Worm (Caenorhabditis elegans) whole organism, late embryonic: ENCODE measurements around the gene T27F7.12.

ENCODE experiments used
- ceh-2 ChIP-seq: sonication (generic microtip); optimal IDR thresholded peaks from 2 replicates; lab custom pipeline; 2016; ENCODE audit warnings: missing genotype, missing genetic modification characterization, missing compliant biosample characterization
- fkh-10 ChIP-seq: fragments of 150-350 bp; optimal IDR thresholded peaks from 2 replicates; lab custom pipeline; 2014; ENCODE audit warnings: missing biosample characterization, missing genetic modification reagents, missing genetic modification characterization
- unc-86 ChIP-seq: sonication (generic microtip); optimal IDR thresholded peaks from 2 replicates; lab custom pipeline; 2016; ENCODE audit warnings: missing genetic modification characterization, missing compliant biosample characterization

DNA sequence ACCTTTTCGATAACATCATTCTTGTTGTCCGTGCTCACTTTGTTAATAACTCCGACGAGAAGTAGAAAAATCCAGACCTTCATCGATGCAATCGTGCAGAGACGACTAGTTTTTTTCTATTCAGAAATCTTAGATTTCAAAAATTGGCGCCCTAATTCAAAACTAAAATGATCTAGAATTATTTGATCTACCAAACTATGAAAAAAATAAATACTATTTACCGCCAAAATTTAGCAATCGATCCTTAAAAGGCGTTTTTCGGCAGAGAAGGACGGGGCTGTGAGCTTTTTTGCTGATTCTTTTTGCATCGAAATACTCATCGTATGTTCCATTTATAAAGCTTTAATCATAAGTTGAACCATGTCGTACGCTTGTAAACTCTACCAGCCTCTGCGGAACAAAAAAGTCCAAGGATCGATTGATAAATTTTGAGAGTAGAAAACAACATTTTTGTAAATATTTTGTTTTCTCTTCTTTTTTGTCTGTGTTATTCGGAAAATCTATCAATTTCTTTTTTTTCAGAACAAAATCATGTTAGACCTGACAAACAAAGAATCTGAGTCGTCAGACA, 40.4 kb upstream of the T27F7.12 start, which contains the start of the genes try-1 and zyg-12:
- TF ChIP-seq ceh-2 (tag; lab: Kevin White, UChicago) (no peak), fkh-10 (GFP tag; lab: Kevin White, UChicago) (no peak), unc-86 (no peak)
